Fruit fly (Drosophila melanogaster): Measurements from ENCODE around the gene tsh.

tsh gene

DNA sequence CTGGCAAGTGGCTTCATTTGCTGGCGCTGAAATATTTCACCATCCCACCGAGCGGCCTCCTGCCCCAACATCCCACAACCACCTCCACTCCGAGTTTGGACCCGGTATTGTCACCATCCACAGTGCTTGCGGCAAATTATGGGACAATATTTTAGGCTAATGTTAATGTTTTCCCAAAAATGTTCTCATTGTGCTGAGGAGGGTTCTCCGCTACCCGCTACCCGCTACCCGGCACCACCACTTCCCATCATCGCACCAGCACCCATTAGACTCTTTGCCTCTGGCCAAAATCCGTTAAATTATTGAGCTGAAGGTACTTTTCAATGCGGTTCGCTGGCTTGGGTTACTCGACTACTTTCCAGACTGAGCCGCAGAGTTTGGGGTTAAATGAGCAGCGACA lies 45.3 kb downstream of the tsh start:
- no peak for TF ChIP-seq noc (tag; optimal IDR thresholded peaks at IDR 0.05)

dm6 chr2L:21877006-21877405 lies 48.6 kb downstream of the tsh start:
- no peak for TF ChIP-seq noc (tag; optimal IDR thresholded peaks at IDR 0.05)

dm6 chr2L:21879411-21879810 lies 51.0 kb downstream of the tsh start:
- no peak for TF ChIP-seq noc (tag; optimal IDR thresholded peaks at IDR 0.05)

DNA sequence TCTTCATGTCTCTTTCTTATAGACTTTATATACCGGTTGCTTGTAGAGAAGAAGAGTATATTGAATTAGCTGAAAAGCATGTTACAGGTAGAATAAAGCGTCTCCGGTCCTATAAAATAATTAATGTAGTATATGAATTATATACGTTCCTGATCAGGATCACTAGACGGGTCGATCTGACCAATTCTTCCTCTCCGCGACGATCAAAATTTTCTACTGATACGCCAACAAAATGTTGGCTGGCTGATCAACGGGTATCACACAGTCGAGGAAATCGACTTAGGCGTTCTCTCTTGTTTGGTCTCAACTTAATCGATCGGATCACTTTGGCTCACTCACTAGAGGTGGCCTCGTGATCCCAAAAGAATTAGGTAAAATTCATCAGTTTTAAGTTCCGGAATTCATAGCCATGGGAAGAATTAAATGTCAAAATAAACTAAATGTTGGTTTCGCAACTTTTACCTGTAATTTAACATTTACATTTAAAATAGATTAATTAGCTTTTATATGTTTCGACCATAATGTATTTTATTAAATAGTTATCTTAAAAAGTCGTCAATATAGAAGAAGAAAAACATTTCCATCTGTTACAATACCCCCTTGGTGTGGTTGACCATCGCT lies 53.2 kb downstream of the tsh start:
- no peak for TF ChIP-seq noc (tag; optimal IDR thresholded peaks at IDR 0.05)

- no peak for TF ChIP-seq noc (tag; optimal IDR thresholded peaks at IDR 0.05)
Observed at dm6 chr2L:21885502-21885901, 57.1 kb downstream of the tsh start.

- no peak for TF ChIP-seq noc (tag; optimal IDR thresholded peaks at IDR 0.05)
Observed at dm6 chr2L:21886260-21886659, 57.9 kb downstream of the tsh start.
